Fruit fly (Drosophila melanogaster): ENCODE measurements around the gene CG32262.

Gene CG32262

dm6 chr3L:3765782-3766520 is 44.0 kb downstream of the CG32262 start (continued):
- TF ChIP-seq sd (tag; optimal IDR thresholded peaks at IDR 0.05): peak; percentile 56
- no peak for TF ChIP-seq rib (GFP tag; IDR thresholded peaks at IDR 0.05)
- TF ChIP-seq HmgD (GFP tag; optimal IDR thresholded peaks at IDR 0.05): no peak
- TF ChIP-seq ash1 (GFP tag; optimal IDR thresholded peaks at IDR 0.05): no peak
- no peak for TF ChIP-seq da (GFP tag; optimal IDR thresholded peaks at IDR 0.05)
- peak; percentile 32 for TF ChIP-seq CG4820 (GFP tag; optimal IDR thresholded peaks at IDR 0.05)
- peak; percentile 39 for TF ChIP-seq mirr (GFP tag; optimal IDR thresholded peaks at IDR 0.05)
- TF ChIP-seq CG12769 (tag; optimal IDR thresholded peaks at IDR 0.05): peak; percentile 32
- TF ChIP-seq Asciz (GFP tag; optimal IDR thresholded peaks at IDR 0.05): peak; percentile 52
- TF ChIP-seq H15 (GFP tag; IDR thresholded peaks at IDR 0.05): peak; percentile 62; the same call in 2 of the 3 replicates
- peak; percentile 26 for TF ChIP-seq CG5180 (GFP tag; optimal IDR thresholded peaks at IDR 0.05)
- no peak for TF ChIP-seq z (GFP tag; IDR thresholded peaks at IDR 0.05)
- TF ChIP-seq mld (GFP tag; IDR thresholded peaks at IDR 0.05; ENCODE audit: partially characterized antibody): no peak
- no peak for TF ChIP-seq Bdp1 (GFP tag; optimal IDR thresholded peaks at IDR 0.05)
- no peak for TF ChIP-seq fd102C (GFP tag; optimal IDR thresholded peaks at IDR 0.05)
- TF ChIP-seq Lhr (GFP tag; optimal IDR thresholded peaks at IDR 0.05): no peak
- peak in 1 of 2 experiments; percentile 84 for TF ChIP-seq eve (GFP tag; optimal IDR thresholded peaks at IDR 0.05)
- TF ChIP-seq CG11696 (GFP tag; IDR thresholded peaks at IDR 0.05): peak; percentile 42
- peak; percentile 61 for TF ChIP-seq tap (tag; optimal IDR thresholded peaks at IDR 0.05)
- TF ChIP-seq CG17361 (GFP tag; IDR thresholded peaks at IDR 0.05): peak; percentile 72
- peak; percentile 64 for TF ChIP-seq CG18599 (GFP tag; optimal IDR thresholded peaks at IDR 0.05)
- TF ChIP-seq Ets97D (GFP tag; optimal IDR thresholded peaks at IDR 0.05): no peak
- peak; percentile 18 for TF ChIP-seq NC2β (GFP tag; optimal IDR thresholded peaks at IDR 0.05)
- peak; percentile 58 for TF ChIP-seq croc (GFP tag; conservative IDR thresholded peaks at IDR 0.05)
- peak; percentile 81 for TF ChIP-seq Meics (GFP tag; optimal IDR thresholded peaks at IDR 0.05)
- peak; percentile 85 for TF ChIP-seq CG12391 (tag; optimal IDR thresholded peaks at IDR 0.05)
- peak; percentile 78 for TF ChIP-seq Dek (tag; optimal IDR thresholded peaks at IDR 0.05)
- no peak for TF ChIP-seq Dfd (GFP tag; optimal IDR thresholded peaks at IDR 0.05)
- TF ChIP-seq grau (tag; optimal IDR thresholded peaks at IDR 0.05): peak; percentile 96
- peak; percentile 83 for TF ChIP-seq CG12659 (GFP tag; optimal IDR thresholded peaks at IDR 0.05)
- no peak for TF ChIP-seq nerfin-2 (GFP tag; IDR thresholded peaks at IDR 0.05; ENCODE audit: partially characterized antibody)
- TF ChIP-seq CG8359 (GFP tag; optimal IDR thresholded peaks at IDR 0.05; ENCODE audit: borderline replicate concordance): no peak
- TF ChIP-seq hkb (optimal IDR thresholded peaks at IDR 0.05): no peak
- peak; percentile 64 for TF ChIP-seq hkb (GFP tag; IDR thresholded peaks at IDR 0.05)
- TF ChIP-seq CG11456 (GFP tag; IDR thresholded peaks at IDR 0.05): peak; percentile 32; the same call in 1 of the 3 replicates
- TF ChIP-seq Sox100B (GFP tag; optimal IDR thresholded peaks at IDR 0.05): peak; percentile 76
- TF ChIP-seq Oli (tag; optimal IDR thresholded peaks at IDR 0.05): peak; percentile 83
- TF ChIP-seq CG4730 (GFP tag; IDR thresholded peaks at IDR 0.05): peak; percentile 63
- no peak for TF ChIP-seq prd (optimal IDR thresholded peaks at IDR 0.05)
- TF ChIP-seq prd (GFP tag; IDR thresholded peaks at IDR 0.05): peak; percentile 76
- TF ChIP-seq scrt (GFP tag; optimal IDR thresholded peaks at IDR 0.05): peak; percentile 52
- TF ChIP-seq CG17912 (GFP tag; optimal IDR thresholded peaks at IDR 0.05): peak; percentile 20
- TF ChIP-seq Xrp1 (GFP tag; IDR thresholded peaks at IDR 0.05): peak; percentile 75
- TF ChIP-seq CG34376 (GFP tag; optimal IDR thresholded peaks at IDR 0.05): peak; percentile 15
- TF ChIP-seq Mad (GFP tag; optimal IDR thresholded peaks at IDR 0.05): no peak
- TF ChIP-seq lola (GFP tag; optimal IDR thresholded peaks at IDR 0.05): peak in 1 of 3 experiments; percentile 61
- peak; percentile 70 for TF ChIP-seq ssp (GFP tag; IDR thresholded peaks at IDR 0.05)
- TF ChIP-seq B-H1 (GFP tag; IDR thresholded peaks at IDR 0.05): peak; percentile 36; the same call in 2 of the 3 replicates
- no peak for TF ChIP-seq ase (GFP tag; IDR thresholded peaks at IDR 0.05)
